Worm (Caenorhabditis elegans): Measurements from ENCODE around the gene gar-3.

DNA sequence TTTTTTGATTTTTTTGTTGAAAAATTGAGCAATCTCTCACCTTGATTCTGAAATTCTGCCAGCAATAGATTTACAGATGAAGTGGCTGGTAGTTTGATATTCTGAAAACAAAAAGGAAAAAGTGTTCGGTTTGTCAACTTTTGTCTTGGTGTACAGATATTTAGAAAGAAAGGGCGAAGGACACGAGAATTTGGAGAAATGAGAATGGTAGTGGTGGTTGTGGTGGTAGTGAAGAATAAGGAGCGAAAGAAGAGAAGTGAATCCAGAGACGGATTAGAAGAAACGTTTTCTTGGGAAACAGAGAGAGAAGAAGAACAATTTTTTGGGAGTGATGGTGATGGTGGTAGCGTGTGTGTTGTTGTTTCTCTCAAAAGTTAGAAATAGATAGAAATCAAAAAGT, at the start of gene gar-3:
- TF ChIP-seq him-1 (tag; optimal IDR thresholded peaks at IDR 0.05) = no peak
- TF ChIP-seq W03F9.2 (tag; optimal IDR thresholded peaks at IDR 0.05) = no peak
- TF ChIP-seq dao-5 (tag; optimal IDR thresholded peaks at IDR 0.05) = no peak
